Fruit fly (Drosophila melanogaster) Kc167 (cell line): ENCODE measurements around the gene Inx3.

ENCODE experiments used
- Myc ChIP-seq: fragments of >200 bp; optimal IDR thresholded peaks from 2 replicates; lab custom pipeline; 2017; ENCODE audit warnings: missing external identifiers
- Sin3A ChIP-seq: fragments of >200 bp; optimal IDR thresholded peaks from 2 replicates; lab custom pipeline; 2018; ENCODE audit warnings: missing external identifiers
- h ChIP-seq: fragments of >200 bp; optimal IDR thresholded peaks from 3 replicates; lab custom pipeline; 2018; ENCODE audit warnings: missing external identifiers
- insv ChIP-seq: fragments of >200 bp; optimal IDR thresholded peaks from 3 replicates; lab custom pipeline; 2018; ENCODE audit warnings: missing external identifiers
- psq ChIP-seq: fragments of >200 bp; optimal IDR thresholded peaks from 2 replicates; lab custom pipeline; 2017; ENCODE audit warnings: missing external identifiers
- ttk ChIP-seq: sonication (Bioruptor generic); optimal IDR thresholded peaks from 2 replicates; lab custom pipeline; 2017; ENCODE audit warnings: missing external identifiers

The Inx3 gene

DNA sequence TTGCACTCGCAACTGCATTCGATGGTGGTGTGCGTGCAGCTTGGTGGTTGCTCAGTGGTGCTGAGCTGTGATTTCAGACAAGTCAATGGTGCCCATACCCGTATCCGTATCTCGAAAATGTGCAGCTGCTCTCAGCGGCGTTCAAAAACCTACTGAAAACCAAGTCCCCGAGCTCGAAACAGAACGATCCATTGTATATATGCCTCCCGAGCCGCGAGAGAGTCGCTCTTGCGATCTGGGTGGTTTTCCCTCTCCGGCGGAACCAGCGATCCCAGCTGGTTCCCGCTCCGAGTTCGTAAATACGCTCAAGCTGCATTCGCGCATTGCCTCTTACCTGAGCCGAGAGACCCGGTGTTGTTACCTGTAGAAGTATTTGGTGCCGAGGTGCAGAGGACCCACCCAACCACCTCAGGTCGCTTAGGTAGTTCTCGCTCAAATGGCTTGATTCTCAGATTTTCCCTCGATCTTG is at the start of gene Inx3:
Gene Inx3, minus strand, starts transcription at position 440 of the 469 bp plus-strand sequence.
- TF ChIP-seq Sin3A (lab: Kevin White, UChicago), result no peak
- TF ChIP-seq h (lab: Kevin White, UChicago), result no peak
- no peak for TF ChIP-seq Myc (lab: Kevin White, UChicago)
- no peak for TF ChIP-seq psq (lab: Kevin White, UChicago)
- TF ChIP-seq ttk (lab: Kevin White, UChicago), result no peak
- TF ChIP-seq insv, result no peak

DNA sequence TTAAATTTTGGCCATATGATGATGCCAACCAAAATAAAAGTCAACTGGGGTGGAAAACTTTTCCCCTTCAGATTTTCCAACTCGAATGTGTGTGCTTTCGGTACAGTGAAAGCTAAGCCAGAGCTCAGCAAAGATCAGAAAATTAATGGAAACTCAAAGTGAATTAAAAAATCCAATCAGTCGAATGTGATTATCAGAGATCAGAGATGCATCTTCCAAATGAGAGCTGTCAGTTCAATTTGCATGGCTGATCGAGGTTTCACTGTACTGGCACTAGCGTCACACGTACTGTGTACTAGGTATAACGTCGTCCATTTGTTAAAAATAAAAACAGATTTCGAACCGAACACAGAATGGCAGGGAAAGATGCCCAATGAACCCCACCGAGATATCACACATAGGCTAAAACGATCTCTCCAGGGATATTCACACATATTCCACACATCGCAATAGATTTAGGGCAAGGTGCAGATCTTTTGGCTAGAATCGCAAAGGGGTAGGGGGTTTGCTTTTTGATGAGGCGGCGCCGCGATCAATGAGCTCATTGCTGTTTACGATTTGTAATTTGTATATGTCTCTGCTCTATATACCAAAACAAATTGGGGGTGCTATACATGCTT is 45.6 kb upstream of the Inx3 start:
- TF ChIP-seq Myc (lab: Kevin White, UChicago) (no peak), h (lab: Kevin White, UChicago) (no peak), insv (no peak), ttk (lab: Kevin White, UChicago) (no peak), Sin3A (lab: Kevin White, UChicago) (no peak), psq (lab: Kevin White, UChicago) (no peak)

DNA sequence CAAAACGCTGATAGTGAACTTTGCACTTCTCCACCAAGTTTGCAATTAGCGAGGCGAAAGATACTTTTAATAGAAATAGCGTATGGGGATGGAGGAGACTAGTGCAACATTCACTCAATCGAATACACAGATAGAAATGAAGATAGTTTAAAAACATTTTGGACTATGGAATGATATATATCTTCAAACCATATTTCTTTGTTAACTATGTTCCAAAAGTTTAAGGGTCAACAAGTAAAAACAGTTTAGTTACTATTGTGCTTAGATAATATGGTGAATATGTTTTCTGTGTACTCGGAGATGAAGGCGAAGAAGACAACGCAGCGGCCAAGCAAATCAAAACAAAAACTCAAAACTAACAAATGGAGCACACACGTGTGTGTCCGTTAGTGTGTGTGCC is 44.9 kb upstream of the Inx3 start:
- no peak for TF ChIP-seq Myc (lab: Kevin White, UChicago)
- TF ChIP-seq Sin3A (lab: Kevin White, UChicago), result no peak
- no peak for TF ChIP-seq ttk (lab: Kevin White, UChicago)
- TF ChIP-seq insv, result no peak
- TF ChIP-seq psq (lab: Kevin White, UChicago), result no peak
- no peak for TF ChIP-seq h (lab: Kevin White, UChicago)

DNA sequence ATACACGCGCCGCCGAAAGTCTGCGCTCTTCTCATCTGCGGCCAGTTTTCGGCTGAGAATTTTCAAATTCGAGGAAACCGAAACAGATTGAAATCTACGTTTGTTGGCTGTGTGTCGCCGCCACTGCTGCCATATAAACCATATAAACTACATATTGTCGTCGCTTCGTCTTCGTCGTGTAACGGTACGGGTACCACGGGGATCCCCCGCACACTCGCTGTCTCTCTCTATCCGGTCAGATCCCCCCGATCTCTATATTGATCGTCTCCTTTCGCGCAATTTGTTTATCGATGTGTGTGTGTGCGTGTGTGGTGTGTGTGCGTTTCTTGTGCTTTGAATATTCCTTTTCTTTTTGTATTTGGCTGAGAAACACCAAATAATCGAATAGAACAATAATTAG is 44.1 kb upstream of the Inx3 start:
- no peak for TF ChIP-seq insv
- TF ChIP-seq Myc (lab: Kevin White, UChicago), result no peak
- TF ChIP-seq ttk (lab: Kevin White, UChicago), result no peak
- TF ChIP-seq Sin3A (lab: Kevin White, UChicago), result no peak
- no peak for TF ChIP-seq psq (lab: Kevin White, UChicago)
- no peak for TF ChIP-seq h (lab: Kevin White, UChicago)

DNA sequence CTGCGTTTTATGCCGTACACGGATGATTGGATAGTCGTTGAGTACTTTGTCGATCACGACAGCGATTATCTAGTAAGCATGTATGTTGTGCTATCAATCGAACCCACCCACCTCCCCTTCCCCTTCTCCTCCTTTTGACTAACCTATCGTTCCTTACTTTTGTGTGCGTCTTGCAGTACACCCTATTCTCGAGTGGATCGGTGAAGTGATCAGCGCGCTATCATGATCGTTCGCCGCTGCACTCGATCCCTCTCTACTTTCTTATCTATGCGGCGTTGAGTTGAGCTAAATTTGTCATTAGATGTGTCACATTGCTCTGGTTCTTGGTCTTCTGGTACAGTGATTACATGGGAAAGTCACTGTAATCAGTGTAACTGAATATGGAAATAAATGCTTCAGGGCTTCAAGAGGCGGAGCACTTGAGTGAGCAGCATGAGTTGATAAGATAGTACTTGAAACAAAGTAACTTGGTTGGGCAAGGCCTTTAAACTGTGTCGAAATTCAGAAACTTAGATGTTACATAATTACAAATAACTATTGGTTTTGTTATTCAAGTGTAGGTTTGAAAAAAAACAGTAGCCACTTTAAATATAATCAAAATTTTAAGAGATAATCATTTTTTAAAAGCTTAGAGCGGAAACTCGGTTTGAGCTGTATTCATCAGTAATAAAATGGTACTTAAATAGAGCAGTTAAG is 42.3 kb upstream of the Inx3 start:
- TF ChIP-seq ttk (lab: Kevin White, UChicago) (no peak), insv (no peak), Sin3A (lab: Kevin White, UChicago) (no peak), Myc (lab: Kevin White, UChicago) (no peak), h (lab: Kevin White, UChicago) (no peak), psq (lab: Kevin White, UChicago) (no peak)

DNA sequence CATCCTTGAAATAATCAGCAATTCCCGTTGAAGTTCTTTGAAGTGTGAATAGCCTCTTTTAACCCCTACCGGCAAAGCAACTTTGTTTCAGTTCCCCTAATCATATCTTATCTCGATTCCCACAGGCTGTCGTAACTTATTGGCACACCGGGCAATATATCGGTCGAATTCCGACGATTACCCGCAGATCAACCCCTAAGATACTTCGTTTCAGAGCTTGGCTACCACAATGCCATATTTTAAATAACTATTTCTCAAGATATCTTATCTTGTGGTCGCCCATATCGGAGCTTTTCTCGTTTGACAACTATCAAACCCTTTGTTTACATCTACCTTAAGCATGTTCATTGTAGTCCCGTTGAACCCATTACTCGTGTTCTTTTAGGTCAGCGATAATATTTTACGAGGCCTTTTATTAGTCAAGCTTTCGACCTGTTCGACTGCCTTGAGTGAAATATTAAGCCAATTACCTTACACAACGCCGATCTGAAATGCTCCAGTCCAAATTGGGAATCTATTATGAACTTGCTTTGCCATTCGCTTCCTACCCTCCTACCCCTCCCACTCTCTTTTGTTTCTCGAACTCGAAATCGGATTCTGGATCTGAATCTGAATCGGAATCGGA is 39.7 kb upstream of the Inx3 start:
- TF ChIP-seq h (lab: Kevin White, UChicago) (no peak), Sin3A (lab: Kevin White, UChicago) (no peak), insv (no peak), psq (lab: Kevin White, UChicago) (no peak), Myc (lab: Kevin White, UChicago) (no peak), ttk (lab: Kevin White, UChicago) (no peak)

DNA sequence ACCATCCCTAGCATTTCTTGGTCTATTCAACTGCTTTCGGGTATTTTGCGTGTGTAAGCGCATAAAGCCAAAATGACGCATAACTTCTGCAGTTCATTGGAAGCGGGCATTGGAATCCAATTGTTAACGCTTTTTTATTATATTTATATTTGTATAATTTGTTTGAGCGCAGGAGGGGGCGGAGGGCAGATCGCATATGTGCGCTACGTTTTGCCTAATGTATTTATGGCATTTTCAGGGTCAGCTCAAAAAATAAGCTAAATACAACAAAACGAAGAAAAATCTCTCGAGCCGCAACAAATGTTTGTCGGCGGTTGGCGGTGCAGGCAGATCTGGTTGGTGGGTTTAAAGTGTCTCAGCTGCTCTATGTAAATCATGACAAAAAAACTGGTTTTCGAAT is 38.6 kb upstream of the Inx3 start:
- TF ChIP-seq ttk (lab: Kevin White, UChicago) (no peak), Myc (lab: Kevin White, UChicago) (no peak), insv (no peak), h (lab: Kevin White, UChicago) (no peak)

DNA sequence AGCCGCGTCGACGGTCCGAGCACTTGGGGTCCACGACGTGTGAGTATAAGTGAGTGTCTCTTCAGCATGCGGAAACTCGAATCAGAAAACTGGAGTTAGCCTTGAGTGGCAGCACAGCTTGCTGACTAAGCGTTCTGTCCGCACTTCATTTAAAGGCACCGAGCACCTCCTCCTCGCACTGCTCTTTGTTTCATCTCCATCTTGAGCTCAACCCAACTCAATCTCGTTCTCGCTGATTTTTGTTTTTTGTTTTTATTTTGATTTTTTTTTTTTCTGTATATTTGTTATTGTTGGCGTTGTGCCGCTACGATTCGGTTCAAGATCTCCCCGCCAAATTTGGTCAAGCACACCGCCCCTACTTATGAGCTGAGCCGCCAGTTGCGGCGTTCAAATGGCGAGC is 35.7 kb upstream of the Inx3 start:
- no peak for TF ChIP-seq psq (lab: Kevin White, UChicago)

DNA sequence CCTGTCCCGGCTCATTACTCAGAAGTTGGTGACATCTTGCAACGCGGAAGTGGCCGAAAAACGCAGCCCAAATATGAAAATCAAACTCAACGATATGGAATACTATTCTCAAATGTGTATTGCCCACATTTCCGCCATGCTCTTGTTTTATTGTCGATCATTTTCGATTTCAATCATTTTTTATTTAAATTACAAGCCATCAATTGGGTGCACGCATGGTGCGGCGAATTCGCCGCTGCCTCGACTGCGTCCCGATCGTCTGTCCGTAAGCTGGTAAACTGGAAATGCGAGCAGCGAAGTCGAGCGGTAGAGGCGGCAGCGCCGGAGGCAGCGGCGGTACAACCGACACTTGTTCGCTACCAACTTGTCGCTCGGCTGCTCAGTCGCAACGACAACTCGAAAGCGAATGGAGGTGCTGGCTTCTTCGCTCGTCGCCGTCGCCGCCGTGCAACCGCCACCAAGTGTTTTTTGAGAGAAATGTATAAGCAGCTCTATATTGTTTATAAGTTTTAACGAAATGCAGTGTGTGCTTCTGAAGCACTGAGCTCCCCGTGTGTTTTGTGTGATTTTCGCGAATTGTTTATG is 32.3 kb upstream of the Inx3 start:
- no peak for TF ChIP-seq Sin3A (lab: Kevin White, UChicago)
- TF ChIP-seq ttk (lab: Kevin White, UChicago), result no peak

DNA sequence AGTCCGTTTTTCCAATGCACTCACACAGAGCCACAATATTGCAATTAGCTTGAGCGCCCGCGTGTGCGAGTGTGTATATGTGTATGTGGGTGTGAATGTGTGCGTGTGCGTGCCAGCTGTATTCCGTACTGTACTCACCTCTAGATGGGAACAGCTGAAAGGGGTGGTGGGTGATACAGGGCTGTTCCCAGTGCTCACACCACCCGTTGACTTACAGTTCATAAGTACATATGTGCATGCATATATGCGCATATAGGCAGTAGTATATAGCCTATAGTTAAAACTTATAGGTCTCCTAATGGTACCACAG is 30.1 kb upstream of the Inx3 start:
- TF ChIP-seq psq (lab: Kevin White, UChicago) (no peak), insv (no peak), ttk (lab: Kevin White, UChicago) (no peak), Sin3A (lab: Kevin White, UChicago) (no peak), h (lab: Kevin White, UChicago) (no peak)

DNA sequence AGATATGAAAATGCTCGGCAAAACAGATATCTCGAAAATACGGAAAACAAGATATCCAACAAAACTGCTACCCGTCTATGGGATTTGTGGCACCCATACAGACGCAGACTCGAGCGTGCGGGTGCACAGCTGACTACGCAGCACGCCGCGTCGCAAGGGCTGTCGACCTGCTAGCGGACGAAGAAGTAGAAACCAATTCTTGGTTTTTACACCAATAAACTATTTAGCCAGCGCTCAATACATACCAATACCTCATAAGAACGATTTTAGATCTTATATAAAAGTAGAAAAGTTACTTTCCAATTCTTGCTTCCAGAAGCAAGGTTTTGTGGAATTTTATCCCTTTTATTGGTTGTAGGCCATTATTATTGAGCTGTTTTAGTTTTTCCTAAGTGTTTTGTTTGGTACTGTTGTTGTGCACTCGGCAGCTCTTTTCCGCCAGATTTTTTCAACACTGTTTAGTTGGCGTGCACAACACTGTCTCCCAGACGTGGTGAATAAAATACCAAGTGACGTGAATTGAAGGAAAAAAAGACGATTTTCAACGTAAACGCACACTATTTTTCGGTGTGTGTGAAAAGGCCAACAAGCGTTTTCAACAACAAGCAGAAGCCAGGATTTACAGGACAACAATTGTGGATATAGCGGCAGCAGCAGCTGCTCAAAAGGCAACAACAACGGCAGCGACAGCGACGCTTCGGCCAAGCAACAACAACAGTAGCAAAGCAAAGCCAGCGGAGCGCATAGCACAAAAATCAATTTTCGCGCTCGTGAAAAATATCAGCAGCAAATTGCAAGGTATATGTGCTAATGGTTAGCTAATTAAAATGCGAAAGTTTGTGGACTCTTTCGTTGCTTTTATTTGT is 29.5 kb upstream of the Inx3 start:
- TF ChIP-seq insv (no peak), ttk (lab: Kevin White, UChicago) (no peak), Sin3A (lab: Kevin White, UChicago) (no peak), Myc (lab: Kevin White, UChicago) (no peak), h (lab: Kevin White, UChicago) (no peak)
